Fruit fly (Drosophila melanogaster): Measurements from ENCODE around the gene Axn.
A peak's percentile ranks its signal among the peaks of the same experiment; 100 is the strongest.

The Axn gene

dm6 chr3R:30051933-30052332, 29.3 kb downstream of the Axn start, which contains the start of gene CG15528:
TSS of gene CG15528 (minus strand) at chr3R:30052112.
- TF ChIP-seq jim (GFP tag; optimal IDR thresholded peaks at IDR 0.05) (no peak), ey (GFP tag; optimal IDR thresholded peaks at IDR 0.05) (no peak), Vsx2 (GFP tag; optimal IDR thresholded peaks at IDR 0.05; ENCODE audit: partially characterized antibody) (no peak), psq (GFP tag; optimal IDR thresholded peaks at IDR 0.05) (no peak), N (GFP tag; optimal IDR thresholded peaks at IDR 0.05) (no peak), Abd-B (GFP tag; optimal IDR thresholded peaks at IDR 0.05) (no peak), dl (GFP tag; optimal IDR thresholded peaks at IDR 0.05; ENCODE audit: insufficient read depth in 1 of 2, partially characterized antibody in 2 of 2) (no peak), Hr83 (GFP tag; optimal IDR thresholded peaks at IDR 0.05; ENCODE audit: poor library complexity, severe bottlenecking) (no peak), brk (GFP tag; optimal IDR thresholded peaks at IDR 0.05) (no peak), dsf (GFP tag; optimal IDR thresholded peaks at IDR 0.05; ENCODE audit: borderline replicate concordance) (no peak), usp (GFP tag; optimal IDR thresholded peaks at IDR 0.05) (no peak), Hr78 (GFP tag; optimal IDR thresholded peaks at IDR 0.05) (no peak), Sp1 (GFP tag; optimal IDR thresholded peaks at IDR 0.05) (no peak), foxo (GFP tag; optimal IDR thresholded peaks at IDR 0.05) (no peak)

DNA sequence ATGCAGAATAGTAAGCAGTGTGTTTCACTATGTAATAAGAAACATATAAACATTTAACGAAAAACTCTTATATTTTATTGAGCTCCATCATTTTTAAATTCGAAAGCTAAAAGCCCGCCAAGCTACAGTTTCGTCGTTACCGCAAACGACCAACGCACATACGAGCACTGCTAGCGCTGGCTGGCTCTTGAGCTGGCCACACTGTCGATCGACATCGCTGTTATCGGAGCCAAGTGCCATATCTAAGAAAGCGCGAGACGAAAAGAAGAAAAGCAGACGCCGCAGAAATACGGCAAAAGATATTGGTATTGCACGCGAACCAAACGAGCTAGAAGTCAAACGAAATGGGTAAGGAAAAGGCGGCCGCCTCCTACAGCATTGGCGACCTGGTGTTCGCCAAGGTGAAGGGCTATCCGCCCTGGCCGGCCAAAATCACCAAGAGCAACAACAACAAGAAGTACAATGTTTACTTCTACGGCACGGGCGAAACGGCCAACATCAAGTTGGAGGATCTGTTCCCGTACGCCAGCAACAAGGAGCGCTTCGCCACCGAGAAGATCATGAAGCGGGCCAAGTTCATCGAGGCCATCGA, 29.9 kb downstream of the Axn start, which contains the start of gene Jasper:
Jasper (plus strand) TSS at position 60 of the 592 bp plus-strand sequence.
- TF ChIP-seq CG9705 (GFP tag; optimal IDR thresholded peaks at IDR 0.05) = no peak
- no peak for TF ChIP-seq ey (GFP tag; optimal IDR thresholded peaks at IDR 0.05)
- TF ChIP-seq Dif (GFP tag; optimal IDR thresholded peaks at IDR 0.05; ENCODE audit: partially characterized antibody) = peak; percentile 11
- TF ChIP-seq Dfd (GFP tag; optimal IDR thresholded peaks at IDR 0.05) = no peak
- TF ChIP-seq HLH106 (tag; optimal IDR thresholded peaks at IDR 0.05) = peak; percentile 11
- TF ChIP-seq Hr83 (GFP tag; optimal IDR thresholded peaks at IDR 0.05; ENCODE audit: poor library complexity, severe bottlenecking) = no peak
- TF ChIP-seq pan (optimal IDR thresholded peaks at IDR 0.05) = no peak
- no peak for TF ChIP-seq GATAd (GFP tag; optimal IDR thresholded peaks at IDR 0.05)
- no peak for TF ChIP-seq Hnf4 (GFP tag; optimal IDR thresholded peaks at IDR 0.05)
- TF ChIP-seq CrebA (GFP tag; optimal IDR thresholded peaks at IDR 0.05; ENCODE audit: borderline replicate concordance) = no peak
- no peak for TF ChIP-seq br (GFP tag; optimal IDR thresholded peaks at IDR 0.05)
- no peak for TF ChIP-seq lola (GFP tag; optimal IDR thresholded peaks at IDR 0.05)
- TF ChIP-seq OdsH (GFP tag; optimal IDR thresholded peaks at IDR 0.05) = no peak
- TF ChIP-seq dl (GFP tag; optimal IDR thresholded peaks at IDR 0.05; ENCODE audit: insufficient read depth in 1 of 2, partially characterized antibody in 2 of 2) = no peak
- peak; percentile 28 for TF ChIP-seq Myc (optimal IDR thresholded peaks at IDR 0.05)
- TF ChIP-seq Rel (GFP tag; optimal IDR thresholded peaks at IDR 0.05) = no peak
- peak; percentile 26 for TF ChIP-seq Rel (tag; optimal IDR thresholded peaks at IDR 0.05)
- no peak for TF ChIP-seq fru (GFP tag; optimal IDR thresholded peaks at IDR 0.05)
- no peak for TF ChIP-seq tai (GFP tag; optimal IDR thresholded peaks at IDR 0.05)
- no peak for TF ChIP-seq Jra (GFP tag; optimal IDR thresholded peaks at IDR 0.05)
- no peak for TF ChIP-seq woc (GFP tag; optimal IDR thresholded peaks at IDR 0.05)
- TF ChIP-seq Sp1 (GFP tag; optimal IDR thresholded peaks at IDR 0.05) = peak; percentile 29
- no peak for TF ChIP-seq Abd-B (GFP tag; optimal IDR thresholded peaks at IDR 0.05)

DNA sequence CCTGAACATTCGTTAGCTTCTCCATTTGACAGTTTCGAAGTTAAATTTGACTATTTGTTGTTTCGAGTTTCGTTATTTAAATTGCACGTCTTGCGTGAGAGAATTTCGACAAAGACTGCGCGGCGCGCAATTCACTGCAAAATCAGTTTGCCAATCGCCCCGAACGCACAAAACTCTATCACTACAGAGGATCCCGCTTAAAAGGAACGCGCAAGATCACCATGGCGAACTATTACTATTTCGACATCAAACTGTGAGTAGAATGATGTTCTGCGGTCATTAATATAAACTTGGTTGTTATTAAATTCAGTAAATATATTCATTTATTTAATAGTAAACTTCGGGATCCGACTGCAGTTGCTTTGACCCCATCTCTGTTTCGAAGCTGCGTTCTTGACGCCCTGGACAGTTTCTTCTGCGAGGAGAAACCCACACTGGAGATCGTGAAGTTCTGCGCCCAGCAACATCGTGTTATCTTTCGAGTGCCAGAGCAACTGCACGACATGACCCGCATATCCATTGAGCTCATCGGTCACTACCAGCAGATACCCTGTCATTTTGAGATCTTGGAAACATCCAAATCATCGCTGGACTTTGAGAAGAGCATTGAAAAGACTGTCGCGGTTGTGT, 33.4 kb downstream of the Axn start, which contains the start of the genes Rpp14b and spn-A:
Rpp14b (plus strand) TSS at position 43 of the 630 bp plus-strand sequence.
spn-A (minus strand) TSS at position 123 of the 630 bp plus-strand sequence.
- peak; percentile 4 for TF ChIP-seq OdsH (GFP tag; optimal IDR thresholded peaks at IDR 0.05)
- TF ChIP-seq tai (GFP tag; optimal IDR thresholded peaks at IDR 0.05) = no peak
- peak; percentile 53 for TF ChIP-seq rgr (GFP tag; optimal IDR thresholded peaks at IDR 0.05)
- peak; percentile 18 for TF ChIP-seq h (GFP tag; optimal IDR thresholded peaks at IDR 0.05)
- no peak for TF ChIP-seq usp (GFP tag; optimal IDR thresholded peaks at IDR 0.05)
- TF ChIP-seq br (GFP tag; optimal IDR thresholded peaks at IDR 0.05) = peak; percentile 30
- peak; percentile 13 for TF ChIP-seq Sp1 (GFP tag; optimal IDR thresholded peaks at IDR 0.05)
- TF ChIP-seq woc (GFP tag; optimal IDR thresholded peaks at IDR 0.05) = peak; percentile 47
- peak in 1 of 2 experiments; percentile 43 for TF ChIP-seq foxo (GFP tag; optimal IDR thresholded peaks at IDR 0.05)
- TF ChIP-seq ey (GFP tag; optimal IDR thresholded peaks at IDR 0.05) = peak; percentile 19
- TF ChIP-seq HLH106 (tag; optimal IDR thresholded peaks at IDR 0.05) = peak; percentile 39
- TF ChIP-seq Hnf4 (GFP tag; optimal IDR thresholded peaks at IDR 0.05) = no peak
- TF ChIP-seq Hr83 (GFP tag; optimal IDR thresholded peaks at IDR 0.05; ENCODE audit: poor library complexity, severe bottlenecking) = peak; percentile 21
- no peak for TF ChIP-seq lola (GFP tag; optimal IDR thresholded peaks at IDR 0.05)

All from whole organism, wandering third instar larva.